Fruit fly (Drosophila melanogaster): ENCODE measurements around the gene Uba4.

The Uba4 gene

dm6 chr2L:8534118-8534514 is 16.9 kb downstream of the Uba4 start:
- no peak for TF ChIP-seq CG15336 (GFP tag; IDR thresholded peaks at IDR 0.05)
- no peak for TF ChIP-seq CG10669 (GFP tag; optimal IDR thresholded peaks at IDR 0.05)
- TF ChIP-seq Ets96B (tag; optimal IDR thresholded peaks at IDR 0.05): no peak
- TF ChIP-seq dsx (GFP tag; optimal IDR thresholded peaks at IDR 0.05; ENCODE audit: poor library complexity, severe bottlenecking): no peak
- no peak for TF ChIP-seq Met (GFP tag; optimal IDR thresholded peaks at IDR 0.05)

DNA sequence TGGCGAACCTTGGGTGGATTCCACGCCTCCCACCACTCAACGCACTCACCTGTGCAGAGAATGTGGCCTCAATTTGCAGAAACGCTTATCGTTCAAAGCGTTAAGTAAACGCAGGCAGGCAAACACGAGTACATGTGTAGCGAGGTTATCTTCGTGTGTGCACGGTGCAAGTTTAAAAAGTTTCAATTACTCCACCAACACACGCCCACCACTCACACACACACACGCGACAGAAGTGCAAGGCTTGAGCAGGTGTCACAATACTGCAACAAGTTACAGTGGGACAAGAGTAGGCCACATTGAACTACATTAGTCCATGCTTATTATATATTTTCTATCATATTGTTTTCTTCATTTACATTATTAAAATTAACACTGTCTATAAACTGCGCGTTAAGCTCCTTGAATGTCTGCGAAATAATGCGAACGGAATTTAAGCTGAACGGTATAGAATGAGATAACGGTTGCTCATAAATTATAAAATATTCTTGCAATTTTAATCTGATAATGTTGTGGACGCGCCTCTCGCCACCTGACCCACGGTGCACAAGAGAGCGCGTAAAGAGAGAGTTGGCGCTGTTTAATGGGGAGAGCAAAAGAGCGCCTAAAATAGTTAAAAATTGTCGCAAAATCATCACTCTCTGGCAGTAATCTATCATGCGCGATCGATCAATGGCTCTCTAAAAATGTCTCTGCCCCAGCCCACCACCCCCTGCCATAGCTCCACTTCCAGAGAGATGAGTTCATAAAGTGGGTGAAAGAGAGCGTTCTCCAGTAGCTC is 17.5 kb downstream of the Uba4 start:
- TF ChIP-seq Smox (GFP tag; optimal IDR thresholded peaks at IDR 0.05) (peak; percentile 98), ss (GFP tag; optimal IDR thresholded peaks at IDR 0.05) (peak; percentile 96), CG15336 (GFP tag; IDR thresholded peaks at IDR 0.05) (peak; percentile 99), CG11902 (GFP tag; optimal IDR thresholded peaks at IDR 0.05) (peak; percentile 97), CG6808 (GFP tag; optimal IDR thresholded peaks at IDR 0.05) (peak; percentile 96), dsx (GFP tag; optimal IDR thresholded peaks at IDR 0.05; ENCODE audit: poor library complexity, severe bottlenecking) (peak; percentile 95), cyc (GFP tag; optimal IDR thresholded peaks at IDR 0.05) (peak; percentile 94), esn (GFP tag; optimal IDR thresholded peaks at IDR 0.05) (peak; percentile 98), vri (GFP tag; optimal IDR thresholded peaks at IDR 0.05) (peak; percentile 95), CG8319 (GFP tag; optimal IDR thresholded peaks at IDR 0.05) (peak; percentile 97), OdsH (GFP tag; optimal IDR thresholded peaks at IDR 0.05) (peak; percentile 98), Eip75B (GFP tag; optimal IDR thresholded peaks at IDR 0.05) (peak; percentile 97), CG31627 (GFP tag; optimal IDR thresholded peaks at IDR 0.05) (peak; percentile 95), CG7368 (GFP tag; optimal IDR thresholded peaks at IDR 0.05) (peak; percentile 94), CG4318 (GFP tag; optimal IDR thresholded peaks at IDR 0.05) (peak; percentile 98), Gug (GFP tag; IDR thresholded peaks at IDR 0.05) (peak; percentile 95), Lpt (GFP tag; optimal IDR thresholded peaks at IDR 0.05) (peak; percentile 98), topi (GFP tag; optimal IDR thresholded peaks at IDR 0.05) (peak; percentile 98), fd85E (GFP tag; optimal IDR thresholded peaks at IDR 0.05) (peak; percentile 94), spab (GFP tag; optimal IDR thresholded peaks at IDR 0.05) (peak; percentile 97), Ets21C (GFP tag; optimal IDR thresholded peaks at IDR 0.05) (peak; percentile 96), CG6163 (GFP tag; IDR thresholded peaks at IDR 0.05) (peak; percentile 97), CG11294 (GFP tag; IDR thresholded peaks at IDR 0.05) (peak; percentile 96), Eip93F (GFP tag; optimal IDR thresholded peaks at IDR 0.05) (peak; percentile 96), CG8119 (GFP tag; IDR thresholded peaks at IDR 0.05) (peak; percentile 99), CG8632 (GFP tag; optimal IDR thresholded peaks at IDR 0.05) (peak; percentile 97), CG6276 (GFP tag; optimal IDR thresholded peaks at IDR 0.05) (peak; percentile 99), CG10669 (GFP tag; optimal IDR thresholded peaks at IDR 0.05) (peak; percentile 97), pdm3 (GFP tag; optimal IDR thresholded peaks at IDR 0.05) (peak; percentile 98), Ets96B (tag; optimal IDR thresholded peaks at IDR 0.05) (peak; percentile 97), CG6854 (GFP tag; optimal IDR thresholded peaks at IDR 0.05) (peak; percentile 98), acj6 (GFP tag; optimal IDR thresholded peaks at IDR 0.05) (peak; percentile 98), CG11762 (GFP tag; optimal IDR thresholded peaks at IDR 0.05; ENCODE audit: insufficient read depth) (peak; percentile 98), CG10631 (GFP tag; optimal IDR thresholded peaks at IDR 0.05) (peak; percentile 96), Hr39 (GFP tag; optimal IDR thresholded peaks at IDR 0.05) (peak; percentile 95), CG16779 (tag; optimal IDR thresholded peaks at IDR 0.05) (peak; percentile 97), Blimp-1 (GFP tag; optimal IDR thresholded peaks at IDR 0.05) (peak; percentile 89), Eip78C (GFP tag) (peak; percentile 100), Met (GFP tag; optimal IDR thresholded peaks at IDR 0.05) (peak; percentile 98), Sox14 (GFP tag; optimal IDR thresholded peaks at IDR 0.05) (peak; percentile 98), CG1621 (tag; optimal IDR thresholded peaks at IDR 0.05) (peak; percentile 96), CG9139 (GFP tag; optimal IDR thresholded peaks at IDR 0.05) (peak; percentile 91), eg (GFP tag; IDR thresholded peaks at IDR 0.05) (peak; percentile 97), fd59A (GFP tag; optimal IDR thresholded peaks at IDR 0.05) (peak; percentile 97), CG3919 (GFP tag; optimal IDR thresholded peaks at IDR 0.05) (peak; percentile 97), dac (GFP tag; optimal IDR thresholded peaks at IDR 0.05) (peak; percentile 98), salr (GFP tag; optimal IDR thresholded peaks at IDR 0.05) (peak; percentile 95 to 96)
